Worm (Caenorhabditis elegans) whole organism, L4 larva: ENCODE results near the gene M163.22.

Experiments used
- Y105C5A.15 ChIP-seq: fragments of 200-800 bp; sonication (Bioruptor generic); IDR thresholded peaks from 2 replicates; pipeline ENCODE4 v1.3.6; 2022; ENCODE audit warnings: missing genetic modification characterization, missing compliant biosample characterization
- Y48G9A.11 ChIP-seq: fragments of 200-800 bp; sonication (Bioruptor generic); IDR thresholded peaks from 2 replicates; pipeline ENCODE4 v1.3.6; 2022; ENCODE audit warnings: missing genetic modification reagents, missing genetic modification characterization, missing compliant biosample characterization
- Y5F2A.4 ChIP-seq: fragments of 200-800 bp; sonication (Bioruptor generic); optimal IDR thresholded peaks from 2 replicates; lab custom pipeline; 2018; ENCODE audit warnings: mild to moderate bottlenecking, missing genetic modification characterization, missing compliant biosample characterization
- Y75B8A.6 ChIP-seq: fragments of 200-800 bp; sonication (Bioruptor generic); IDR thresholded peaks from 2 replicates; pipeline ENCODE4 v1.3.6; 2022; ENCODE audit warnings: missing genetic modification reagents, missing genetic modification characterization, missing compliant biosample characterization
- ZK337.2 ChIP-seq: fragments of 200-800 bp; sonication (Bioruptor generic); IDR thresholded peaks from 2 replicates; pipeline ENCODE4 v1.3.6; 2022; ENCODE audit warnings: missing genetic modification reagents, missing genetic modification characterization, missing compliant biosample characterization
- ama-1 ChIP-seq: fragments of 150-350 bp; optimal IDR thresholded peaks from 2 replicates; lab custom pipeline; 2014; ENCODE audit warnings: inconsistent platforms, mixed read lengths
- attf-4 ChIP-seq: sonication (generic microtip); optimal IDR thresholded peaks from 3 replicates; lab custom pipeline; 2017; ENCODE audit warnings: missing biosample characterization, missing genetic modification characterization
- ceh-20 ChIP-seq: fragments of 200-800 bp; sonication (Bioruptor generic); IDR thresholded peaks from 2 replicates; pipeline ENCODE4 v1.3.6; 2022; ENCODE audit warnings: missing genetic modification reagents, missing genetic modification characterization, missing compliant biosample characterization
- ceh-28 ChIP-seq: fragments of 150-350 bp; optimal IDR thresholded peaks from 2 replicates; lab custom pipeline; 2014; ENCODE audit warnings: missing biosample characterization, missing genetic modification reagents, missing genetic modification characterization
- ceh-32 ChIP-seq: sonication (generic microtip); optimal IDR thresholded peaks from 2 replicates; lab custom pipeline; 2016; ENCODE audit warnings: mild to moderate bottlenecking, missing genetic modification characterization, missing compliant biosample characterization; ENCODE audit not compliant: poor library complexity
- ceh-44 ChIP-seq: fragments of 200-800 bp; sonication (Bioruptor generic); IDR thresholded peaks from 2 replicates; pipeline ENCODE4 v1.3.6; 2022; ENCODE audit warnings: missing genetic modification reagents, missing genetic modification characterization, missing compliant biosample characterization
- ceh-62 ChIP-seq: sonication (generic microtip); optimal IDR thresholded peaks from 2 replicates; lab custom pipeline; 2017; ENCODE audit warnings: missing biosample characterization, missing genetic modification characterization
- ceh-82 ChIP-seq: sonication (generic microtip); optimal IDR thresholded peaks from 2 replicates; lab custom pipeline; 2017; ENCODE audit warnings: missing biosample characterization, missing genetic modification characterization
- ces-1 ChIP-seq: fragments of 150-350 bp; sonication (generic microtip); optimal IDR thresholded peaks from 4 replicates; lab custom pipeline; 2014; ENCODE audit warnings: missing biosample characterization, missing genetic modification reagents, missing genetic modification characterization
- cey-2 ChIP-seq: sonication (generic microtip); optimal IDR thresholded peaks from 3 replicates; lab custom pipeline; 2017; ENCODE audit warnings: missing genetic modification characterization, mild to moderate bottlenecking, missing compliant biosample characterization, antibody characterized with exemption, borderline replicate concordance; ENCODE audit not compliant: insufficient read depth
- daf-16 ChIP-seq, 3 experiments: sonication (generic microtip); optimal IDR thresholded peaks; 2 replicates each; lab custom pipeline; 2016 to 2017; ENCODE audit warnings: missing genetic modification characterization in 3 of 3, missing genetic modification reagents in 3 of 3, mild to moderate bottlenecking in 2 of 3, missing compliant biosample characterization in 2 of 3, missing biosample characterization in 1 of 3, moderate library complexity in 1 of 3
- dmd-8 ChIP-seq: fragments of 200-800 bp; sonication (Bioruptor generic); IDR thresholded peaks from 2 replicates; pipeline ENCODE4 v1.3.6; 2022; ENCODE audit warnings: missing genetic modification characterization, missing compliant biosample characterization
- dpl-1 ChIP-seq: fragments of 150-350 bp; optimal IDR thresholded peaks from 2 replicates; lab custom pipeline; 2014; ENCODE audit warnings: missing biosample characterization, missing genetic modification reagents, missing genetic modification characterization
- dve-1 ChIP-seq: sonication (generic microtip); optimal IDR thresholded peaks from 2 replicates; lab custom pipeline; 2017; ENCODE audit warnings: antibody characterized with exemption, mild to moderate bottlenecking, missing genetic modification characterization, missing compliant biosample characterization; ENCODE audit not compliant: insufficient read depth
- egl-27 ChIP-seq: sonication (generic microtip); optimal IDR thresholded peaks from 3 replicates; lab custom pipeline; 2017; ENCODE audit warnings: missing biosample characterization, missing genetic modification reagents, missing genetic modification characterization
- egl-43 ChIP-seq: fragments of 200-800 bp; sonication (Bioruptor generic); IDR thresholded peaks from 2 replicates; pipeline ENCODE4 v1.3.6; 2022; ENCODE audit warnings: missing genetic modification reagents, missing genetic modification characterization, missing compliant biosample characterization
- fos-1 ChIP-seq: fragments of 150-350 bp; optimal IDR thresholded peaks from 2 replicates; lab custom pipeline; 2014; ENCODE audit warnings: missing biosample characterization, missing genetic modification characterization
- gei-8 ChIP-seq: fragments of 200-800 bp; sonication (Bioruptor generic); optimal IDR thresholded peaks from 2 replicates; lab custom pipeline; 2018; ENCODE audit warnings: mild to moderate bottlenecking, missing genetic modification characterization, missing compliant biosample characterization
- hif-1 ChIP-seq, 2 experiments: sonication (generic microtip); optimal IDR thresholded peaks; 2 replicates each; lab custom pipeline; 2016 to 2017; ENCODE audit warnings: missing compliant biosample characterization in 2 of 2, missing genetic modification characterization in 2 of 2, missing genetic modification reagents in 2 of 2, missing genotype in 2 of 2, mild to moderate bottlenecking in 1 of 2
- hlh-11 ChIP-seq: fragments of 200-800 bp; sonication (Bioruptor generic); optimal IDR thresholded peaks from 2 replicates; lab custom pipeline; 2018; ENCODE audit warnings: mild to moderate bottlenecking, missing genetic modification characterization, missing compliant biosample characterization
- hlh-30 ChIP-seq: sonication (generic microtip); optimal IDR thresholded peaks from 2 replicates; lab custom pipeline; 2017; ENCODE audit warnings: antibody characterized with exemption, mild to moderate bottlenecking, missing genetic modification characterization, missing compliant biosample characterization; ENCODE audit not compliant: insufficient read depth
- hmg-1.1 ChIP-seq: fragments of 200-800 bp; sonication (Bioruptor generic); IDR thresholded peaks from 2 replicates; pipeline ENCODE4 v1.3.6; 2022; ENCODE audit warnings: missing genetic modification reagents, missing genetic modification characterization, missing compliant biosample characterization
- jun-1 ChIP-seq: fragments of 150-350 bp; optimal IDR thresholded peaks from 2 replicates; lab custom pipeline; 2014; ENCODE audit warnings: missing biosample characterization, missing genetic modification reagents, missing genetic modification characterization
- lin-1 ChIP-seq: fragments of 200-800 bp; sonication (Bioruptor generic); IDR thresholded peaks from 2 replicates; pipeline ENCODE4 v1.3.6; 2022; ENCODE audit warnings: missing genetic modification reagents, missing genetic modification characterization, missing compliant biosample characterization
- lin-13 ChIP-seq: fragments of 150-350 bp; optimal IDR thresholded peaks from 2 replicates; lab custom pipeline; 2014; ENCODE audit warnings: missing biosample characterization, missing genetic modification reagents, missing genetic modification characterization
- lin-15B ChIP-seq: fragments of 150-350 bp; sonication (generic microtip); optimal IDR thresholded peaks from 3 replicates; lab custom pipeline; 2014; ENCODE audit warnings: missing biosample characterization, missing genetic modification characterization
- lsy-2 ChIP-seq, 2 experiments: fragments of 150-350 bp in 1 of 2; sonication (generic microtip) in 1 of 2; optimal IDR thresholded peaks; 2 replicates each; lab custom pipeline; 2014 to 2017; ENCODE audit warnings: missing biosample characterization in 2 of 2, missing genetic modification characterization in 2 of 2
- mdl-1 ChIP-seq, 2 experiments: fragments of 150-350 bp in 1 of 2; sonication (generic microtip) in 1 of 2; optimal IDR thresholded peaks; 2 replicates each; lab custom pipeline; 2014 to 2017; ENCODE audit warnings: missing biosample characterization in 2 of 2, missing genetic modification characterization in 2 of 2
- mes-2 ChIP-seq: sonication (generic microtip); optimal IDR thresholded peaks from 2 replicates; lab custom pipeline; 2016; ENCODE audit warnings: missing genotype, mild to moderate bottlenecking, missing genetic modification characterization, missing compliant biosample characterization; ENCODE audit not compliant: poor library complexity, severe bottlenecking
- mxl-2 ChIP-seq: fragments of 200-800 bp; sonication (Bioruptor generic); conservative IDR thresholded peaks from 2 replicates; pipeline ENCODE4 v1.3.6; 2022; ENCODE audit warnings: missing genetic modification reagents, missing genetic modification characterization, missing compliant biosample characterization
- mxl-3 ChIP-seq: fragments of 200-800 bp; sonication (Bioruptor generic); optimal IDR thresholded peaks from 2 replicates; lab custom pipeline; 2018; ENCODE audit warnings: mild to moderate bottlenecking, missing genetic modification characterization, missing compliant biosample characterization
- nhr-102 ChIP-seq: sonication (generic microtip); optimal IDR thresholded peaks from 2 replicates; lab custom pipeline; 2016; ENCODE audit warnings: mild to moderate bottlenecking, missing genetic modification characterization, moderate library complexity, missing compliant biosample characterization
- nhr-11 ChIP-seq: fragments of 150-350 bp; optimal IDR thresholded peaks from 2 replicates; lab custom pipeline; 2014; ENCODE audit warnings: missing biosample characterization, missing genetic modification characterization
- nhr-111 ChIP-seq: fragments of 200-800 bp; sonication (Bioruptor generic); optimal IDR thresholded peaks from 2 replicates; lab custom pipeline; 2018; ENCODE audit warnings: mild to moderate bottlenecking, missing genetic modification characterization, missing compliant biosample characterization
- nhr-237 ChIP-seq: sonication (generic microtip); optimal IDR thresholded peaks from 2 replicates; lab custom pipeline; 2017; ENCODE audit warnings: missing biosample characterization, missing genetic modification characterization
- nhr-25 ChIP-seq: sonication (generic microtip); optimal IDR thresholded peaks from 2 replicates; lab custom pipeline; 2017; ENCODE audit warnings: missing genetic modification characterization, mild to moderate bottlenecking, missing compliant biosample characterization, antibody characterized with exemption, moderate library complexity, borderline replicate concordance; ENCODE audit not compliant: insufficient read depth
- nhr-41 ChIP-seq: fragments of 200-800 bp; sonication (Bioruptor generic); IDR thresholded peaks from 2 replicates; pipeline ENCODE4 v1.3.6; 2022; ENCODE audit warnings: missing genetic modification reagents, missing genetic modification characterization, missing compliant biosample characterization
- nhr-42 ChIP-seq: fragments of 200-800 bp; sonication (Bioruptor generic); IDR thresholded peaks from 2 replicates; pipeline ENCODE4 v1.3.6; 2022; ENCODE audit warnings: missing genetic modification characterization, missing compliant biosample characterization
- nhr-48 ChIP-seq: sonication (generic microtip); optimal IDR thresholded peaks from 2 replicates; lab custom pipeline; 2016; ENCODE audit warnings: mild to moderate bottlenecking, missing genetic modification characterization, missing compliant biosample characterization
- nhr-76 ChIP-seq: fragments of 150-350 bp; optimal IDR thresholded peaks from 2 replicates; lab custom pipeline; 2014; ENCODE audit warnings: missing biosample characterization, missing genetic modification characterization
- nhr-77 ChIP-seq: fragments of 150-350 bp; optimal IDR thresholded peaks from 2 replicates; lab custom pipeline; 2014; ENCODE audit warnings: missing biosample characterization, missing genetic modification characterization
- set-16 ChIP-seq: fragments of 200-800 bp; sonication (Bioruptor generic); IDR thresholded peaks from 2 replicates; pipeline ENCODE4 v1.3.6; 2022; ENCODE audit warnings: missing genetic modification reagents, missing genetic modification characterization, missing compliant biosample characterization
- spr-1 ChIP-seq: sonication (generic microtip); optimal IDR thresholded peaks from 2 replicates; lab custom pipeline; 2016; ENCODE audit warnings: mild to moderate bottlenecking, missing genetic modification characterization, missing compliant biosample characterization
- tag-97 ChIP-seq: fragments of 200-800 bp; sonication (Bioruptor generic); IDR thresholded peaks from 2 replicates; pipeline ENCODE4 v1.3.6; 2022; ENCODE audit warnings: missing genetic modification characterization, missing compliant biosample characterization
- vab-7 ChIP-seq: fragments of 200-800 bp; sonication (Bioruptor generic); IDR thresholded peaks from 2 replicates; pipeline ENCODE4 v1.3.6; 2022; ENCODE audit warnings: missing genetic modification reagents, missing genetic modification characterization, missing compliant biosample characterization

The M163.22 gene

DNA sequence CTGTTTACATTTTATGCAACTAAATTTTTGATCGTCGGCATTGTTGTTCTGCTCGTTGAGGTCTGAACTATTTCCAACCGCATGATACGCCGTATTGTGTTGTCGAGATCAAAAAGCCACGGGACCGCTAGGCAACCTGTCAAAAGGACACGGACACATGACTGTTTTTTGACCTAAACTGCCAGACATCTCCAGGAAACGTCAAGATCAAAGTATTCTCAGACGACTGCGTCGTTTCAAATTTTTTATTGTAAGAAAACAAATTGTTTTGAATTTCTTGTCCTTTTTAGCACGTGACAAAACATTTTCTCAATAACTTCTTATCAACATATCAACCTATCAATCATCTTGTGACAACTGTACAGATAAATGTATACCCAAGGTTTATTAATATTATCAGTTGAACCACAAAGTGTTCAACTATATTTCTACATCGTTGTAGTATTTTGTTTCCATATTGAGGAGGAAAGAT is 36.5 kb downstream of the M163.22 start:
- TF ChIP-seq nhr-77 (tag; lab: Kevin White, UChicago): peak; percentile 76
- no peak for TF ChIP-seq ceh-44 (GFP tag; lab: Robert Waterston, UW)
- no peak for TF ChIP-seq tag-97 (GFP tag; lab: Robert Waterston, UW)
- no peak for TF ChIP-seq nhr-41 (GFP tag; lab: Robert Waterston, UW)
- no peak for TF ChIP-seq jun-1 (tag; lab: Kevin White, UChicago)
- TF ChIP-seq nhr-25 (tag; lab: Kevin White, UChicago): peak; percentile 1
- TF ChIP-seq nhr-102: peak; percentile 94
- no peak for TF ChIP-seq Y75B8A.6 (GFP tag; lab: Robert Waterston, UW)
- TF ChIP-seq egl-43 (GFP tag; lab: Robert Waterston, UW): no peak
- TF ChIP-seq nhr-48: peak; percentile 92
- peak in 1 of 2 experiments; percentile 54 for TF ChIP-seq daf-16 (GFP tag; optimal IDR thresholded peaks at IDR 0.05; lab: Kevin White, UChicago)
- peak; percentile 95 for TF ChIP-seq daf-16 (tag; optimal IDR thresholded peaks at IDR 0.05; lab: Kevin White, UChicago)
- TF ChIP-seq ceh-82 (tag; lab: Kevin White, UChicago): no peak
- TF ChIP-seq lin-13 (GFP tag; lab: Kevin White, UChicago): no peak
- TF ChIP-seq ceh-20 (GFP tag; lab: Robert Waterston, UW): peak; percentile 96
- no peak for TF ChIP-seq attf-4 (tag; lab: Kevin White, UChicago)
- TF ChIP-seq spr-1 (tag; lab: Kevin White, UChicago): peak; percentile 19
- TF ChIP-seq gei-8 (GFP tag; lab: Kevin White, UChicago): peak; percentile 77
- TF ChIP-seq nhr-237: no peak
- peak in 1 of 2 experiments; percentile 49 for TF ChIP-seq lsy-2 (tag; optimal IDR thresholded peaks at IDR 0.05; lab: Kevin White, UChicago)
- TF ChIP-seq ces-1 (GFP tag; lab: Kevin White, UChicago): no peak
- TF ChIP-seq hlh-11: peak; percentile 95
- TF ChIP-seq vab-7: no peak
- TF ChIP-seq mxl-2 (GFP tag; lab: Robert Waterston, UW): no peak
- no peak for TF ChIP-seq nhr-42 (GFP tag; lab: Robert Waterston, UW)
- no peak for TF ChIP-seq lin-15B (tag; lab: Kevin White, UChicago)
- no peak for TF ChIP-seq nhr-76 (tag; lab: Kevin White, UChicago)
- TF ChIP-seq dve-1 (tag; lab: Kevin White, UChicago): peak; percentile 97
- no peak for TF ChIP-seq hmg-1.1 (GFP tag; lab: Robert Waterston, UW)
- TF ChIP-seq mxl-3: peak; percentile 43
- TF ChIP-seq hif-1 (tag; optimal IDR thresholded peaks at IDR 0.05; lab: Kevin White, UChicago): peak in 1 of 2 experiments; percentile 71
- TF ChIP-seq ceh-62: no peak
- TF ChIP-seq Y5F2A.4 (GFP tag; lab: Kevin White, UChicago): no peak
- peak in 1 of 2 experiments; percentile 81 for TF ChIP-seq mdl-1 (tag; optimal IDR thresholded peaks at IDR 0.05; lab: Kevin White, UChicago)
- TF ChIP-seq Y48G9A.11 (GFP tag; lab: Robert Waterston, UW): no peak
- peak; percentile 24 for TF ChIP-seq cey-2
- TF ChIP-seq ZK337.2: no peak
- TF ChIP-seq fos-1 (tag; lab: Kevin White, UChicago): no peak
- TF ChIP-seq nhr-11 (tag; lab: Kevin White, UChicago): no peak
- TF ChIP-seq ceh-28: no peak
- TF ChIP-seq mes-2 (tag; lab: Kevin White, UChicago): no peak
- TF ChIP-seq ceh-32: no peak
- no peak for TF ChIP-seq set-16
- no peak for TF ChIP-seq nhr-111 (GFP tag; lab: Kevin White, UChicago)
- TF ChIP-seq hlh-30 (tag; lab: Kevin White, UChicago): peak; percentile 92
- TF ChIP-seq Y105C5A.15 (GFP tag; lab: Robert Waterston, UW): no peak
- no peak for TF ChIP-seq egl-27 (tag; lab: Kevin White, UChicago)
- peak; percentile 12 for TF ChIP-seq dpl-1
- TF ChIP-seq ama-1 (lab: Kevin White, UChicago): no peak
- peak; percentile 82 for TF ChIP-seq lin-1
- no peak for TF ChIP-seq dmd-8 (GFP tag; lab: Robert Waterston, UW)
